Worm (Caenorhabditis elegans) whole organism, young adult: ENCODE data around the gene C48B4.7.

Source experiments
- B0019.2 ChIP-seq: fragments of 200-800 bp; sonication (Bioruptor generic); conservative IDR thresholded peaks from 2 replicates; pipeline ENCODE4 v1.3.6; 2022; ENCODE audit warnings: missing genetic modification reagents, missing genetic modification characterization, missing compliant biosample characterization
- B0336.3 ChIP-seq: fragments of 200-800 bp; sonication (Bioruptor generic); IDR thresholded peaks from 2 replicates; pipeline ENCODE4 v1.3.6; 2022; ENCODE audit warnings: missing genetic modification characterization, missing compliant biosample characterization
- F23B12.7 ChIP-seq: sonication (generic microtip); optimal IDR thresholded peaks from 2 replicates; lab custom pipeline; 2017; ENCODE audit warnings: missing genetic modification characterization, mild to moderate bottlenecking, missing compliant biosample characterization, antibody characterized with exemption, moderate library complexity; ENCODE audit not compliant: insufficient read depth
- F33H1.4 ChIP-seq: fragments of 200-800 bp; sonication (Bioruptor generic); IDR thresholded peaks from 2 replicates; pipeline ENCODE4 v1.3.6; 2022; ENCODE audit warnings: missing genetic modification reagents, missing genetic modification characterization, missing compliant biosample characterization
- F49E8.2 ChIP-seq: sonication (generic microtip); optimal IDR thresholded peaks from 3 replicates; lab custom pipeline; 2017; ENCODE audit warnings: missing genetic modification characterization, mild to moderate bottlenecking, missing compliant biosample characterization, antibody characterized with exemption, moderate library complexity; ENCODE audit not compliant: insufficient read depth
- F52B5.7 ChIP-seq: sonication (generic microtip); optimal IDR thresholded peaks from 2 replicates; lab custom pipeline; 2016; ENCODE audit warnings: mild to moderate bottlenecking, missing genetic modification characterization, missing compliant biosample characterization
- attf-3 ChIP-seq: fragments of 200-800 bp; sonication (Bioruptor generic); conservative IDR thresholded peaks from 2 replicates; pipeline ENCODE4 v1.3.6; 2022; ENCODE audit warnings: missing genetic modification reagents, missing genetic modification characterization, missing compliant biosample characterization
- attf-5 ChIP-seq: fragments of 200-800 bp; sonication (Bioruptor generic); optimal IDR thresholded peaks from 2 replicates; lab custom pipeline; 2018; ENCODE audit warnings: mild to moderate bottlenecking, missing genetic modification characterization, missing compliant biosample characterization
- bed-2 ChIP-seq: fragments of 200-800 bp; sonication (Bioruptor generic); IDR thresholded peaks from 2 replicates; pipeline ENCODE4 v1.3.6; 2022; ENCODE audit warnings: missing genetic modification reagents, missing genetic modification characterization, missing compliant biosample characterization
- cebp-1 ChIP-seq, 2 experiments: fragments of 200-800 bp in 1 of 2; sonication (Bioruptor generic) in 1 of 2; sonication (generic microtip) in 1 of 2; IDR thresholded peaks in 1 of 2; optimal IDR thresholded peaks in 1 of 2; 2 replicates each; pipeline versions ENCODE4 v1.3.6 to Lab custom; 2017 to 2022; ENCODE audit warnings: missing compliant biosample characterization in 2 of 2, missing genetic modification characterization in 2 of 2, mild to moderate bottlenecking in 1 of 2, missing genetic modification reagents in 1 of 2, moderate library complexity in 1 of 2
- ceh-27 ChIP-seq: fragments of 200-800 bp; sonication (Bioruptor generic); optimal IDR thresholded peaks from 2 replicates; lab custom pipeline; 2018; ENCODE audit warnings: mild to moderate bottlenecking, missing genetic modification characterization, moderate library complexity, missing compliant biosample characterization
- chd-7 ChIP-seq: sonication (generic microtip); optimal IDR thresholded peaks from 2 replicates; lab custom pipeline; 2016; ENCODE audit warnings: mild to moderate bottlenecking, missing genetic modification characterization, moderate library complexity, missing compliant biosample characterization
- die-1 ChIP-seq: sonication (generic microtip); optimal IDR thresholded peaks from 2 replicates; lab custom pipeline; 2016; ENCODE audit warnings: missing genotype, mild to moderate bottlenecking, missing genetic modification characterization, missing compliant biosample characterization
- dpff-1 ChIP-seq: sonication (generic microtip); optimal IDR thresholded peaks from 2 replicates; lab custom pipeline; 2017; ENCODE audit warnings: mild to moderate bottlenecking, missing genetic modification characterization, missing compliant biosample characterization
- efl-1 ChIP-seq: fragments of 150-350 bp; optimal IDR thresholded peaks from 2 replicates; lab custom pipeline; 2014; ENCODE audit warnings: missing biosample characterization, missing genetic modification reagents, missing genetic modification characterization
- egl-44 ChIP-seq: fragments of 200-800 bp; sonication (Bioruptor generic); IDR thresholded peaks from 2 replicates; pipeline ENCODE4 v1.3.6; 2022; ENCODE audit warnings: missing genetic modification reagents, missing genetic modification characterization, missing compliant biosample characterization
- fkh-3 ChIP-seq: sonication (generic microtip); optimal IDR thresholded peaks from 2 replicates; lab custom pipeline; 2016; ENCODE audit warnings: mild to moderate bottlenecking, missing genetic modification characterization, missing compliant biosample characterization
- him-1 ChIP-seq: sonication (generic microtip); optimal IDR thresholded peaks from 2 replicates; lab custom pipeline; 2016; ENCODE audit warnings: missing genotype, missing genetic modification reagents, missing genetic modification characterization, missing compliant biosample characterization
- hlh-26 ChIP-seq: fragments of 200-800 bp; sonication (Bioruptor generic); conservative IDR thresholded peaks from 2 replicates; pipeline ENCODE4 v1.3.6; 2022; ENCODE audit warnings: missing genetic modification reagents, missing genetic modification characterization, missing compliant biosample characterization
- lag-1 ChIP-seq: fragments of 200-800 bp; sonication (Bioruptor generic); IDR thresholded peaks from 2 replicates; pipeline ENCODE4 v1.3.6; 2022; ENCODE audit warnings: missing genetic modification reagents, missing genetic modification characterization, missing compliant biosample characterization
- lin-54 ChIP-seq: fragments of 200-800 bp; sonication (Bioruptor generic); optimal IDR thresholded peaks from 2 replicates; lab custom pipeline; 2018; ENCODE audit warnings: mild to moderate bottlenecking, missing genetic modification characterization, missing compliant biosample characterization
- lsl-1 ChIP-seq: fragments of 200-800 bp; sonication (Bioruptor generic); optimal IDR thresholded peaks from 2 replicates; lab custom pipeline; 2018; ENCODE audit warnings: mild to moderate bottlenecking, missing genetic modification characterization, moderate library complexity, missing compliant biosample characterization
- madf-10 ChIP-seq: sonication (generic microtip); optimal IDR thresholded peaks from 2 replicates; lab custom pipeline; 2016; ENCODE audit warnings: mild to moderate bottlenecking, missing genetic modification characterization, missing compliant biosample characterization
- madf-3 ChIP-seq: fragments of 200-800 bp; sonication (Bioruptor generic); IDR thresholded peaks from 2 replicates; pipeline ENCODE4 v1.3.6; 2022; ENCODE audit warnings: missing genetic modification reagents, missing genetic modification characterization, missing compliant biosample characterization
- madf-6 ChIP-seq: fragments of 200-800 bp; sonication (Bioruptor generic); IDR thresholded peaks from 2 replicates; pipeline ENCODE4 v1.3.6; 2022; ENCODE audit warnings: missing genetic modification reagents, missing genetic modification characterization, missing compliant biosample characterization
- madf-8 ChIP-seq: fragments of 200-800 bp; sonication (Bioruptor generic); conservative IDR thresholded peaks from 2 replicates; pipeline ENCODE4 v1.3.6; 2022; ENCODE audit warnings: missing genetic modification reagents, missing genetic modification characterization, missing compliant biosample characterization
- mcd-1 ChIP-seq: fragments of 200-800 bp; sonication (Bioruptor generic); IDR thresholded peaks from 2 replicates; pipeline ENCODE4 v1.3.6; 2022; ENCODE audit warnings: missing genetic modification reagents, missing genetic modification characterization, missing compliant biosample characterization
- nfya-2 ChIP-seq: fragments of 200-800 bp; sonication (Bioruptor generic); IDR thresholded peaks from 2 replicates; pipeline ENCODE4 v1.3.6; 2022; ENCODE audit warnings: missing genetic modification reagents, missing genetic modification characterization, missing compliant biosample characterization
- nfyb-1 ChIP-seq: fragments of 200-800 bp; sonication (Bioruptor generic); IDR thresholded peaks from 2 replicates; pipeline ENCODE4 v1.3.6; 2022; ENCODE audit warnings: missing genetic modification reagents, missing genetic modification characterization, missing compliant biosample characterization
- nhr-179 ChIP-seq: sonication (generic microtip); optimal IDR thresholded peaks from 2 replicates; lab custom pipeline; 2016; ENCODE audit warnings: mild to moderate bottlenecking, missing genetic modification characterization, missing compliant biosample characterization
- pbrm-1 ChIP-seq: fragments of 200-800 bp; sonication (Bioruptor generic); IDR thresholded peaks from 2 replicates; pipeline ENCODE4 v1.3.6; 2022; ENCODE audit warnings: missing genetic modification reagents, missing genetic modification characterization, missing compliant biosample characterization
- snpc-1.1 ChIP-seq: sonication (generic microtip); optimal IDR thresholded peaks from 2 replicates; lab custom pipeline; 2017; ENCODE audit warnings: missing genetic modification characterization, mild to moderate bottlenecking, missing compliant biosample characterization, antibody characterized with exemption, moderate library complexity, missing genotype, missing genetic modification reagents; ENCODE audit not compliant: insufficient read depth
- snpc-1.3 ChIP-seq: sonication (generic microtip); optimal IDR thresholded peaks from 2 replicates; lab custom pipeline; 2017; ENCODE audit warnings: missing genetic modification characterization, mild to moderate bottlenecking, missing compliant biosample characterization, antibody characterized with exemption, moderate library complexity, missing genotype, missing genetic modification reagents; ENCODE audit not compliant: insufficient read depth
- snpc-3.4 ChIP-seq: sonication (generic microtip); optimal IDR thresholded peaks from 2 replicates; lab custom pipeline; 2017; ENCODE audit warnings: missing genetic modification characterization, mild to moderate bottlenecking, missing compliant biosample characterization, antibody characterized with exemption, moderate library complexity, missing genotype, missing genetic modification reagents
- unc-62 ChIP-seq: fragments of 150-350 bp; optimal IDR thresholded peaks from 2 replicates; lab custom pipeline; 2014; ENCODE audit warnings: missing biosample characterization, missing genetic modification reagents, missing genetic modification characterization
- xnd-1 ChIP-seq: sonication (generic microtip); optimal IDR thresholded peaks from 2 replicates; lab custom pipeline; 2016; ENCODE audit warnings: missing genotype, missing genetic modification reagents, missing genetic modification characterization, missing compliant biosample characterization
- ztf-26 ChIP-seq: sonication (generic microtip); optimal IDR thresholded peaks from 2 replicates; lab custom pipeline; 2017; ENCODE audit warnings: missing genetic modification characterization, missing compliant biosample characterization
- ztf-28 ChIP-seq: fragments of 200-800 bp; sonication (Bioruptor generic); IDR thresholded peaks from 2 replicates; pipeline ENCODE4 v1.3.6; 2022; ENCODE audit warnings: missing genetic modification reagents, missing genetic modification characterization, missing compliant biosample characterization

The C48B4.7 gene

ce11 chrIII:9559381-9559881, at the start of gene C48B4.7:
C48B4.7 (minus strand) TSS chrIII:9559431.
- TF ChIP-seq snpc-3.4, result peak; percentile 37
- TF ChIP-seq efl-1 (GFP tag; lab: Kevin White, UChicago), result peak; percentile 31
- peak; percentile 87 for TF ChIP-seq lsl-1 (GFP tag; lab: Kevin White, UChicago)
- TF ChIP-seq him-1 (tag; lab: Kevin White, UChicago), result peak; percentile 64
- no peak for TF ChIP-seq pbrm-1 (GFP tag; lab: Robert Waterston, UW)
- no peak for TF ChIP-seq ztf-26 (tag; lab: Kevin White, UChicago)
- TF ChIP-seq madf-6, result peak; percentile 90
- peak; percentile 78 for TF ChIP-seq xnd-1 (tag; lab: Kevin White, UChicago)
- TF ChIP-seq ceh-27 (GFP tag; lab: Kevin White, UChicago), result no peak
- peak; percentile 44 for TF ChIP-seq F49E8.2 (tag; lab: Kevin White, UChicago)
- TF ChIP-seq F33H1.4 (GFP tag; lab: Robert Waterston, UW), result peak; percentile 90
- TF ChIP-seq nhr-179 (tag; lab: Kevin White, UChicago), result no peak
- TF ChIP-seq madf-8 (GFP tag; lab: Robert Waterston, UW), result peak; percentile 78
- peak; percentile 14 for TF ChIP-seq snpc-1.3

DNA sequence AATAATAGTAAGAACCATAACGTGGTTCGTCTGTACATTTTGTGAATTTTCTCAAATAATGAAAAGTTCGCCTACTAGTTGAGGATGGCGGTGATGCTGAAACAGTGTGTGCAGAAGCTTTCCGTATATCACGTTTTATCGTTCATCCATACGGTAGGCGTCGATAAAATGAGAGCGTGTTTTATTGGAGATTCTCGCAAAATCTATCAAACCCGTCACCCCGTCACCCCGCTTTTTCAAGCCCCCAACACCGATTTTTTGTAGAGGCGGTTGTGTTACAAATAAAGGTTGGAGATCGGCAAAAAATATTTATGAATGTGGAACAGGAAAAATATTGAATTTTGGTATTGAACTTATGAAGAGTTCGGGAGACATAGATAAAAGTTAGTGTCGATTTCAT, 49.4 kb upstream of the C48B4.7 start, which contains the start of gene clec-161:
clec-161 (minus strand) TSS at position 101 of the 400 bp plus-strand sequence.
- TF ChIP-seq unc-62 (no peak), lin-54 (GFP tag; lab: Kevin White, UChicago) (no peak), madf-6 (no peak), F23B12.7 (tag; lab: Kevin White, UChicago) (no peak), snpc-1.1 (tag; lab: Kevin White, UChicago) (no peak), B0019.2 (no peak), ztf-26 (tag; lab: Kevin White, UChicago) (no peak), chd-7 (tag; lab: Kevin White, UChicago) (no peak), attf-3 (GFP tag; lab: Robert Waterston, UW) (no peak)

DNA sequence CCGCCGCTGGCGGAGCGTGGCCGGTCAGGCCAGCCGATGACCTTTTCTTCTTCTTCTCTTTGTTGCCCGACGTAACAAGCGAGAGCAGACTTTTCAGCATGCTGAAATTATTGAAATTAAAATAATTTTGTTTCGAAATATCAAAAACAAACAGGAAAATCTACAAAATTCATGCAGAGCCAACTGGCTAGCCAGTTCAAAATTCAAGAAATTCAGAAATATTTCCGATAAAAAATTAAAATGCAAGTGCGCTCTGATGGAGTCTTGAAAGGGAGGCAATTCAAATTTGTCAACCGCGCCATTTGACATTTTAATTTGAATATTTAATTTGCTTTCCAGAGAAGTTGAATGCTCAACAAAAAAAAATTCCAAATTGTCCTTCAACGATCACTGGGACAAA, 41.4 kb upstream of the C48B4.7 start, which contains the start of gene F58A4.2:
F58A4.2 (minus strand) TSS at position 101 of the 400 bp plus-strand sequence.
- TF ChIP-seq efl-1 (GFP tag; lab: Kevin White, UChicago) (peak; percentile 26), hlh-26 (GFP tag; lab: Robert Waterston, UW) (no peak), dpff-1 (tag; lab: Kevin White, UChicago) (no peak)
- TF ChIP-seq, all 124 proteins: peak for 1

- no peak for TF ChIP-seq F52B5.7
- no peak for TF ChIP-seq egl-44
- TF ChIP-seq xnd-1 (tag; lab: Kevin White, UChicago), result no peak
- TF ChIP-seq cebp-1 (GFP tag; IDR thresholded peaks at IDR 0.05; lab: Robert Waterston, UW), result no peak
- TF ChIP-seq cebp-1 (tag; optimal IDR thresholded peaks at IDR 0.05; lab: Kevin White, UChicago), result no peak
- no peak for TF ChIP-seq madf-3
- TF ChIP-seq mcd-1 (GFP tag; lab: Robert Waterston, UW), result no peak
- no peak for TF ChIP-seq snpc-1.3
- no peak for TF ChIP-seq nfya-2 (GFP tag; lab: Robert Waterston, UW)
- TF ChIP-seq snpc-1.1 (tag; lab: Kevin White, UChicago), result no peak
- no peak for TF ChIP-seq die-1 (tag; lab: Kevin White, UChicago)
- TF ChIP-seq bed-2 (GFP tag; lab: Robert Waterston, UW), result no peak
- no peak for TF ChIP-seq ztf-28
- TF ChIP-seq lag-1, result no peak
- no peak for TF ChIP-seq madf-10
- TF ChIP-seq B0336.3 (GFP tag; lab: Robert Waterston, UW), result no peak
- no peak for TF ChIP-seq nfyb-1 (GFP tag; lab: Robert Waterston, UW)
- TF ChIP-seq fkh-3, result no peak
- no peak for TF ChIP-seq attf-5
- no peak for TF ChIP-seq efl-1 (GFP tag; lab: Kevin White, UChicago)
- no peak for TF ChIP-seq B0019.2
Measured at ce11 chrIII:9598168-9598567, 38.9 kb upstream of the C48B4.7 start, which contains the start of gene F58A4.1. F58A4.1 (plus strand) TSS chrIII:9598468.
